Worm (Caenorhabditis elegans): Measurements from ENCODE around the gene lst-6.

Gene lst-6

ce11 chrII:7022370-7023001, at the start of gene lst-6, which contains the start of gene lst-5 (continued):
- TF ChIP-seq blmp-1 (tag; optimal IDR thresholded peaks at IDR 0.05) (peak; percentile 14), sptf-1 (tag; optimal IDR thresholded peaks at IDR 0.05) (no peak), mab-9 (GFP tag; IDR thresholded peaks at IDR 0.05) (no peak), snpc-4 (tag; optimal IDR thresholded peaks at IDR 0.05) (peak; percentile 56), ama-1 (optimal IDR thresholded peaks at IDR 0.05) (no peak), ets-5 (GFP tag; IDR thresholded peaks at IDR 0.05) (no peak), rnt-1 (tag; optimal IDR thresholded peaks at IDR 0.05) (peak; percentile 60), nhr-84 (tag; optimal IDR thresholded peaks at IDR 0.05) (no peak), efl-1 (optimal IDR thresholded peaks at IDR 0.05) (peak; percentile 61 to 73), efl-1 (GFP tag; optimal IDR thresholded peaks at IDR 0.05 in 1 of 2) (peak; percentile 67 to 97), egl-13 (tag; optimal IDR thresholded peaks at IDR 0.05) (peak; percentile 56), ceh-90 (tag; optimal IDR thresholded peaks at IDR 0.05) (no peak), C04F5.9 (tag; optimal IDR thresholded peaks at IDR 0.05) (peak; percentile 53), fos-1 (tag; optimal IDR thresholded peaks at IDR 0.05) (no peak), hlh-17 (GFP tag; optimal IDR thresholded peaks at IDR 0.05; ENCODE audit: borderline replicate concordance) (no peak), unc-98 (GFP tag; IDR thresholded peaks at IDR 0.05) (no peak), ceh-88 (GFP tag; IDR thresholded peaks at IDR 0.05) (peak; percentile 62), nhr-85 (tag) (peak; percentile 57), isw-1 (GFP tag; IDR thresholded peaks at IDR 0.05) (peak; percentile 58), unc-30 (tag; optimal IDR thresholded peaks at IDR 0.05) (no peak), nhr-28 (tag; optimal IDR thresholded peaks at IDR 0.05) (no peak), unc-62 (GFP tag; optimal IDR thresholded peaks at IDR 0.05) (no peak), lin-39 (tag; optimal IDR thresholded peaks at IDR 0.05) (peak; percentile 31), fkh-10 (GFP tag; optimal IDR thresholded peaks at IDR 0.05) (peak; percentile 47), unc-130 (tag; optimal IDR thresholded peaks at IDR 0.05) (peak; percentile 33), swsn-7 (tag; optimal IDR thresholded peaks at IDR 0.05) (peak; percentile 74), zag-1 (tag; optimal IDR thresholded peaks at IDR 0.05) (no peak), aha-1 (tag; optimal IDR thresholded peaks at IDR 0.05) (no peak), sox-4 (tag; optimal IDR thresholded peaks at IDR 0.05) (no peak), lin-15B (tag; optimal IDR thresholded peaks at IDR 0.05) (peak; percentile 50), nhr-90 (tag; optimal IDR thresholded peaks at IDR 0.05; ENCODE audit: poor library complexity) (peak; percentile 10), lin-35 (GFP tag; optimal IDR thresholded peaks at IDR 0.05) (peak; percentile 63 to 82), snu-23 (GFP tag; optimal IDR thresholded peaks at IDR 0.05) (peak; percentile 76), elt-3 (tag; optimal IDR thresholded peaks at IDR 0.05) (no peak)

ce11 chrII:7070434-7070833, 48.1 kb upstream of the lst-6 start:
- TF ChIP-seq sptf-1 (tag; optimal IDR thresholded peaks at IDR 0.05) (no peak), efl-1 (optimal IDR thresholded peaks at IDR 0.05) (no peak), efl-1 (GFP tag; optimal IDR thresholded peaks at IDR 0.05 in 1 of 2) (peak in 1 of 2 experiments; percentile 91), aha-1 (tag; optimal IDR thresholded peaks at IDR 0.05) (no peak)

ce11 chrII:7069866-7070265, 47.6 kb upstream of the lst-6 start, which contains the start of gene him-14:
Gene him-14 (minus strand): TSS chrII:7069966.
- TF ChIP-seq irx-1 (tag; optimal IDR thresholded peaks at IDR 0.05) = no peak
- no peak for TF ChIP-seq ceh-63 (GFP tag; optimal IDR thresholded peaks at IDR 0.05)
- no peak for TF ChIP-seq nhr-11 (tag; optimal IDR thresholded peaks at IDR 0.05)
- TF ChIP-seq mab-9 (GFP tag; IDR thresholded peaks at IDR 0.05) = no peak
- TF ChIP-seq ets-5 (GFP tag; IDR thresholded peaks at IDR 0.05) = no peak
- no peak for TF ChIP-seq elt-3 (tag; optimal IDR thresholded peaks at IDR 0.05)
- TF ChIP-seq C34B4.2 (tag; optimal IDR thresholded peaks at IDR 0.05) = no peak
- TF ChIP-seq efl-3 (GFP tag; optimal IDR thresholded peaks at IDR 0.05) = no peak

- TF ChIP-seq C04F5.9 (tag; optimal IDR thresholded peaks at IDR 0.05) (no peak), nhr-19 (GFP tag; conservative IDR thresholded peaks at IDR 0.05) (no peak)
Measured at ce11 chrII:7065391-7065790, 43.1 kb upstream of the lst-6 start, which contains the start of gene nos-2. Gene nos-2 (plus strand): TSS chrII:7065618.
